Fruit fly (Drosophila melanogaster) whole organism, pupa: ENCODE measurements around the gene CG32829.
A peak's percentile ranks its signal among the peaks of the same experiment; 100 is the strongest.

Source experiments
- CG10348 ChIP-seq: fragments of 200-800 bp; sonication (Bioruptor generic); IDR thresholded peaks from 2 replicates; pipeline ENCODE4 v1.3.6; 2022; ENCODE audit warnings: missing biosample characterization, missing genetic modification characterization
- CG12605 ChIP-seq: fragments of 200-800 bp; sonication (Bioruptor generic); IDR thresholded peaks from 2 replicates; pipeline ENCODE4 v1.3.6; 2022; ENCODE audit warnings: missing biosample characterization, missing genetic modification characterization
- CG13204 ChIP-seq: fragments of 200-800 bp; sonication (Bioruptor generic); optimal IDR thresholded peaks from 2 replicates; lab custom pipeline; 2018; ENCODE audit warnings: missing biosample characterization, mild to moderate bottlenecking, missing genetic modification characterization, moderate library complexity
- CG14655 ChIP-seq: fragments of 200-800 bp; sonication (Bioruptor generic); optimal IDR thresholded peaks from 3 replicates; lab custom pipeline; 2017; ENCODE audit warnings: mild to moderate bottlenecking, missing biosample characterization, missing genetic modification reagents, missing genetic modification characterization
- CG15710 ChIP-seq: fragments of 200-800 bp; sonication (Bioruptor generic); optimal IDR thresholded peaks from 2 replicates; lab custom pipeline; 2018; ENCODE audit warnings: missing biosample characterization, mild to moderate bottlenecking, missing genetic modification characterization, moderate library complexity
- CG17806 ChIP-seq: fragments of 200-800 bp; sonication (Bioruptor generic); optimal IDR thresholded peaks from 2 replicates; lab custom pipeline; 2018; ENCODE audit warnings: missing biosample characterization, mild to moderate bottlenecking, missing genetic modification characterization, moderate library complexity
- CG32121 ChIP-seq: fragments of 200-800 bp; sonication (Bioruptor generic); IDR thresholded peaks from 2 replicates; pipeline ENCODE4 v1.3.6; 2022; ENCODE audit warnings: missing biosample characterization, missing genetic modification characterization
- CG34367 ChIP-seq: fragments of 200-800 bp; sonication (Bioruptor generic); optimal IDR thresholded peaks from 2 replicates; lab custom pipeline; 2018; ENCODE audit warnings: missing biosample characterization, mild to moderate bottlenecking, missing genetic modification characterization
- CG4496 ChIP-seq: fragments of 200-800 bp; sonication (Bioruptor generic); IDR thresholded peaks from 3 replicates; pipeline ENCODE4 v1.3.6; 2022; ENCODE audit warnings: missing biosample characterization, missing genetic modification characterization
- CG8159 ChIP-seq: fragments of 200-800 bp; sonication (Bioruptor generic); optimal IDR thresholded peaks from 3 replicates; lab custom pipeline; 2018; ENCODE audit warnings: missing biosample characterization, mild to moderate bottlenecking, missing genetic modification characterization, moderate library complexity
- CG8301 ChIP-seq: fragments of 200-800 bp; sonication (Bioruptor generic); optimal IDR thresholded peaks from 2 replicates; lab custom pipeline; 2018; ENCODE audit warnings: missing biosample characterization, mild to moderate bottlenecking, missing genetic modification characterization
- CG9948 ChIP-seq: fragments of 200-800 bp; sonication (Bioruptor generic); optimal IDR thresholded peaks from 2 replicates; lab custom pipeline; 2018; ENCODE audit warnings: missing biosample characterization, mild to moderate bottlenecking, missing genetic modification characterization, moderate library complexity
- D1 ChIP-seq: fragments of 200-800 bp; sonication (Bioruptor generic); optimal IDR thresholded peaks from 2 replicates; lab custom pipeline; 2018; ENCODE audit warnings: missing biosample characterization, mild to moderate bottlenecking, missing genetic modification characterization, moderate library complexity
- EcR ChIP-seq: fragments of 200-800 bp; sonication (Bioruptor generic); optimal IDR thresholded peaks from 3 replicates; lab custom pipeline; 2019; ENCODE audit warnings: missing biosample characterization, missing genetic modification characterization, mild to moderate bottlenecking, moderate library complexity, missing genetic modification reagents
- Ets98B ChIP-seq: fragments of 200-800 bp; sonication (Bioruptor generic); IDR thresholded peaks from 2 replicates; pipeline ENCODE4 v1.3.6; 2022; ENCODE audit warnings: missing biosample characterization, missing genetic modification characterization
- Pif1A ChIP-seq: fragments of 200-800 bp; sonication (Bioruptor generic); optimal IDR thresholded peaks from 3 replicates; lab custom pipeline; 2016; ENCODE audit warnings: missing biosample characterization, missing genetic modification characterization
- Pif1B ChIP-seq: fragments of 200-800 bp; sonication (Bioruptor generic); optimal IDR thresholded peaks from 3 replicates; lab custom pipeline; 2016; ENCODE audit warnings: missing biosample characterization, missing genetic modification characterization
- Snoo ChIP-seq: fragments of 200-800 bp; sonication (Bioruptor generic); optimal IDR thresholded peaks from 3 replicates; lab custom pipeline; 2017; ENCODE audit warnings: missing biosample characterization, mild to moderate bottlenecking, missing genetic modification characterization, inconsistent platforms
- fd96Ca ChIP-seq: fragments of 200-800 bp; sonication (Bioruptor generic); IDR thresholded peaks from 3 replicates; pipeline ENCODE4 v1.3.6; 2022; ENCODE audit warnings: missing biosample characterization, missing genetic modification characterization
- gl ChIP-seq: fragments of 200-800 bp; sonication (Bioruptor generic); optimal IDR thresholded peaks from 2 replicates; lab custom pipeline; 2018; ENCODE audit warnings: missing biosample characterization, mild to moderate bottlenecking, missing genetic modification characterization
- rn ChIP-seq: fragments of 200-800 bp; sonication (Bioruptor generic); IDR thresholded peaks from 2 replicates; pipeline ENCODE4 v1.3.6; 2022; ENCODE audit warnings: missing biosample characterization, missing genetic modification characterization

Gene CG32829

dm6 chr2L:6922091-6922753 is 6.0 kb upstream of the CG32829 start:
- TF ChIP-seq rn (GFP tag; lab: Robert Waterston, UW), result no peak; the same call in 1 of the 2 replicates
- peak; percentile 88 for TF ChIP-seq CG8301 (tag; lab: Kevin White, UChicago)
- TF ChIP-seq Ets98B, result peak; percentile 90
- peak; percentile 74 for TF ChIP-seq CG15710 (tag; lab: Kevin White, UChicago)
- peak; percentile 49 for TF ChIP-seq Snoo
- peak; percentile 91; the same call in 1 of the 3 replicates for TF ChIP-seq CG4496 (GFP tag; lab: Robert Waterston, UW)
- no peak for TF ChIP-seq fd96Ca (GFP tag; lab: Robert Waterston, UW)
- TF ChIP-seq CG13204, result no peak
- peak; percentile 81 for TF ChIP-seq CG32121
- peak; percentile 81 for TF ChIP-seq EcR (GFP tag; lab: Kevin White, UChicago)
- TF ChIP-seq CG8159 (tag; lab: Kevin White, UChicago), result peak; percentile 82
- no peak for TF ChIP-seq CG10348
- TF ChIP-seq gl (tag; lab: Kevin White, UChicago), result peak; percentile 39
- TF ChIP-seq CG34367, result peak; percentile 82
- TF ChIP-seq Pif1A (GFP tag; lab: Kevin White, UChicago), result peak; percentile 85
- peak; percentile 87 for TF ChIP-seq Pif1B
- no peak for TF ChIP-seq D1 (tag; lab: Kevin White, UChicago)
- TF ChIP-seq CG17806 (tag; lab: Kevin White, UChicago), result peak; percentile 83
- TF ChIP-seq CG9948, result peak; percentile 80

DNA sequence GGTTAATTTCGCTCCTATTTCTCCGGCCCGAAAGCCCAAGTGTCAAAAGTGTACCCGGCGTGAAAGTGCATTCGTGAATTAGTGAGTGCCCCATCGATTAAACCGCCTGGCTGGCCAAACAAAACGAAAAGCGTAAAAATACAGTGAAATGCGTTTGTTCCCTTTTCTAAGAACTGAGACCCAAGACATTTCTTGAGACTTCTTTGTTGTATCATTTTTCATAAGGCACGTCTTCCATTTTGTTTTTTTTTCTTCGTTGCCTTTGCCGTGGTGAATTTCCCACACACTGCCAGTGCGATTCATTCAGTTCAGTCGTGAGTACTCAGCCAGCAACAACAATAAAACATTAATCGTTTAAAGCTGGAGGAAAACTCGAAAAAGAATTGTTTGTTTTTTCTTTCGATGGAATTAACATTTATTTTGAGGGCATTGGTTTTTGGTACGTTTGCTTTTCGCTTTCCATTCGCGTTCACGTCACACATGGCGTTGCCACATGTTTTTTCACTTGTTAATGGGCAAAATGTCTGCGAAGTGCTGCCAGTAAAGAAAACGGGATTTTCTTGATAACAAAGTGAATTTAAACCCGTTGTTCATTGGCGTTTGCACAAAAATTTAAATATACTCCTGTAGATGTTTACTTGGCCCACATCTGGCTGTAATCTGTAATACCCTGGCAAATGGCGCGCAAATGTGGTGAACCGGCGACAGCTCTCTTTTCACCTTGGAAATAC is 5.3 kb upstream of the CG32829 start:
- TF ChIP-seq CG9948 (no peak), CG12605 (peak; percentile 48; the same call in 1 of the 2 replicates), gl (tag; lab: Kevin White, UChicago) (peak; percentile 10), CG8301 (tag; lab: Kevin White, UChicago) (peak; percentile 14), D1 (tag; lab: Kevin White, UChicago) (no peak), CG8159 (tag; lab: Kevin White, UChicago) (peak; percentile 29), CG34367 (no peak), rn (GFP tag; lab: Robert Waterston, UW) (no peak), Ets98B (no peak), fd96Ca (GFP tag; lab: Robert Waterston, UW) (no peak), CG10348 (no peak), CG4496 (GFP tag; lab: Robert Waterston, UW) (0 out of 3 replicates have a peak, but pooled peaks have one; percentile 18), Pif1B (peak; percentile 3), CG15710 (tag; lab: Kevin White, UChicago) (no peak), CG13204 (no peak), Pif1A (GFP tag; lab: Kevin White, UChicago) (no peak), CG14655 (GFP tag; lab: Kevin White, UChicago) (no peak), Snoo (no peak), EcR (GFP tag; lab: Kevin White, UChicago) (peak; percentile 96), CG17806 (tag; lab: Kevin White, UChicago) (no peak), CG32121 (no peak)

DNA sequence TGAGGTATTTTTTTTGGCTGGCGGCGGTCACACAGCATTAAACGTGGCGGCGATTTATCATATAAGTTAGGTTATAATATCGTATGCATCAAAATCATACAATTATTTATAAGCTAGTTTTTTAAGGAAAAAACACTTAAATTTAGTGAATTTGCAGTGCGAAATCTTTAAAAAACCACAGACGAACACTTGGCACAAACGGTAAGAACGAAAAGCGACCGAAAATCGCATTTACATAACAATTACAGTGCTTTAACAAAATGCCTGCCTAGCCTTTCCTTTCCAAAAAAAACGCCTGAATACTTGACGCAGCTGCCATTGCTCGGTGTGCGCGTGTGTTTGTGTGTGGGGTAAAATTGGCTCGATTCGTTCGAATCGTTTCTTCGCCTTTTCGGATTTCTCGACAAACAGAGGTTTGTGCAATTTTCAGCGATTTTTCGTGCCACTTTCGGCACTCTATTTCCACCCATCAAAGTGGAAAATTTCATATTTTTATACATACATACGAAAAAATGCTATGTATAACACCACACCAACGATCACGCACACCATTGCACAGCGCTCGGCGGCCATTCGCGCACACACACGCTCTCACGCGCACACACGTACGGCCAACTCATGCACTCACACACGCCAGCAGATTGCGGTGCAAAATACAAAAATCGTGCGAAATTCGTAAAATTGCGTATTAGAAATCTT is 4.6 kb upstream of the CG32829 start, which contains the start of gene Hrb27C:
Gene Hrb27C (plus strand): TSS at position 44 of the 699 bp plus-strand sequence.
- TF ChIP-seq Ets98B, result peak; percentile 33; the same call in 1 of the 2 replicates
- no peak for TF ChIP-seq EcR (GFP tag; lab: Kevin White, UChicago)

dm6 chr2L:6919850-6920660 is 3.8 kb upstream of the CG32829 start, which contains the start of gene x16:
x16 (minus strand) TSS chr2L:6920210.
- TF ChIP-seq CG8159 (tag; lab: Kevin White, UChicago) (peak; percentile 13), Ets98B (no peak)

DNA sequence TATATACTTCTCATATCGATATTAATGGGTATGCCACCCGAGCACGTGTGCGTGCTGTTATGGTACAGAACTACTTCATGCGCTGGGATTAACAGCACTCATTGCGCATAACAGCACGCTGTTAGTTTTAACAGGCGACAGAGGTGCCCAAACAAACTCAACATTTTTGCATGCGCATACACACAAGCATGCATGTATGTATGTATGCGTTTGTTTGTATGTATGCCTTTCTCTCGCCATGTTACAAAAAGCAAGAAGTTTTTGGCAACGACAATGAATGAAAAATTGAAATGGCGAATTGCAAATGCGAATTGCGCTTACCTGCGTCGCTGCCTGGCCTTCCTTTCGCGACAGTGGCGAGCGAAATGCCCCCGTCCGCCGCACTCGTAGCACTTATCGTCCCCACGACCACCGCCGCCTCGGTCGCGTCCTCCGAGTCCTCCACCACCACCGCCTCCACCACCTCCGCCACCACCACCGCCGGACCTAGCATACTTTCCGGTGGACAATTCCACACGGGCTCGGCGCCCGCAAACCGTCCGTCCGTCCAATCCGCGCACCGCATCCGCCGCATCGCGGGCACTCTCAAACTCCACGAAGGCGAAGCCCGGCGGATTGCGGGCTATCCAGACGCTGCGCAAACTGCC is 3.1 kb upstream of the CG32829 start:
- TF ChIP-seq CG15710 (tag; lab: Kevin White, UChicago) (peak; percentile 4), EcR (GFP tag; lab: Kevin White, UChicago) (no peak)
